Worm (Caenorhabditis elegans) whole organism, young adult: ENCODE measurements around the gene mccc-2.
A peak's percentile ranks its signal among the peaks of the same experiment; 100 is the strongest.

Experiments
- B0261.1 ChIP-seq: sonication (generic microtip); optimal IDR thresholded peaks from 2 replicates; lab custom pipeline; 2016; ENCODE audit warnings: mild to moderate bottlenecking, missing genetic modification characterization, moderate library complexity, missing compliant biosample characterization
- B0336.3 ChIP-seq: fragments of 200-800 bp; sonication (Bioruptor generic); IDR thresholded peaks from 2 replicates; pipeline ENCODE4 v1.3.6; 2022; ENCODE audit warnings: missing genetic modification characterization, missing compliant biosample characterization
- C17E4.6 ChIP-seq: fragments of 200-800 bp; sonication (Bioruptor generic); IDR thresholded peaks from 2 replicates; pipeline ENCODE4 v1.3.6; 2022; ENCODE audit warnings: missing genetic modification reagents, missing genetic modification characterization, missing compliant biosample characterization
- D2030.7 ChIP-seq: fragments of 200-800 bp; sonication (Bioruptor generic); IDR thresholded peaks from 2 replicates; pipeline ENCODE4 v1.3.6; 2022; ENCODE audit warnings: missing genetic modification reagents, missing genetic modification characterization, missing compliant biosample characterization
- F37B4.10 ChIP-seq: fragments of 200-800 bp; sonication (Bioruptor generic); IDR thresholded peaks from 2 replicates; pipeline ENCODE4 v1.3.6; 2022; ENCODE audit warnings: missing genetic modification characterization, missing compliant biosample characterization
- F49E8.2 ChIP-seq: sonication (generic microtip); optimal IDR thresholded peaks from 3 replicates; lab custom pipeline; 2017; ENCODE audit warnings: missing genetic modification characterization, mild to moderate bottlenecking, missing compliant biosample characterization, antibody characterized with exemption, moderate library complexity; ENCODE audit not compliant: insufficient read depth
- F57A8.1 ChIP-seq: fragments of 200-800 bp; sonication (Bioruptor generic); optimal IDR thresholded peaks from 2 replicates; lab custom pipeline; 2018; ENCODE audit warnings: mild to moderate bottlenecking, missing genetic modification characterization, moderate library complexity, missing compliant biosample characterization
- F57C9.4 ChIP-seq: sonication (generic microtip); optimal IDR thresholded peaks from 2 replicates; lab custom pipeline; 2017; ENCODE audit warnings: mild to moderate bottlenecking, missing genetic modification characterization, missing compliant biosample characterization
- K11D2.4 ChIP-seq: fragments of 200-800 bp; sonication (Bioruptor generic); IDR thresholded peaks from 2 replicates; pipeline ENCODE4 v1.3.6; 2022; ENCODE audit warnings: missing genetic modification reagents, missing genetic modification characterization, missing compliant biosample characterization
- Y53G8AR.9 ChIP-seq: fragments of 200-800 bp; sonication (Bioruptor generic); conservative IDR thresholded peaks from 2 replicates; pipeline ENCODE4 v1.3.6; 2022; ENCODE audit warnings: missing genetic modification reagents, missing genetic modification characterization, missing compliant biosample characterization
- Y56A3A.18 ChIP-seq: fragments of 200-800 bp; sonication (Bioruptor generic); IDR thresholded peaks from 2 replicates; pipeline ENCODE4 v1.3.6; 2022; ENCODE audit warnings: missing genetic modification reagents, missing genetic modification characterization, missing compliant biosample characterization
- akir-1 ChIP-seq: fragments of 200-800 bp; sonication (Bioruptor generic); optimal IDR thresholded peaks from 2 replicates; lab custom pipeline; 2018; ENCODE audit warnings: mild to moderate bottlenecking, missing genetic modification characterization, moderate library complexity, missing compliant biosample characterization
- atf-7 ChIP-seq: sonication (generic microtip); optimal IDR thresholded peaks from 2 replicates; lab custom pipeline; 2017; ENCODE audit warnings: mild to moderate bottlenecking, missing genetic modification characterization, missing compliant biosample characterization
- athp-1 ChIP-seq: sonication (generic microtip); optimal IDR thresholded peaks from 2 replicates; lab custom pipeline; 2017; ENCODE audit warnings: mild to moderate bottlenecking, missing genetic modification characterization, missing compliant biosample characterization
- ccch-3 ChIP-seq: fragments of 200-800 bp; sonication (Bioruptor generic); optimal IDR thresholded peaks from 2 replicates; lab custom pipeline; 2018; ENCODE audit warnings: mild to moderate bottlenecking, missing genetic modification characterization, missing compliant biosample characterization
- ceh-27 ChIP-seq: fragments of 200-800 bp; sonication (Bioruptor generic); optimal IDR thresholded peaks from 2 replicates; lab custom pipeline; 2018; ENCODE audit warnings: mild to moderate bottlenecking, missing genetic modification characterization, moderate library complexity, missing compliant biosample characterization
- ceh-40 ChIP-seq: fragments of 200-800 bp; sonication (Bioruptor generic); IDR thresholded peaks from 2 replicates; pipeline ENCODE4 v1.3.6; 2022; ENCODE audit warnings: missing genetic modification characterization, missing compliant biosample characterization
- dpff-1 ChIP-seq: sonication (generic microtip); optimal IDR thresholded peaks from 2 replicates; lab custom pipeline; 2017; ENCODE audit warnings: mild to moderate bottlenecking, missing genetic modification characterization, missing compliant biosample characterization
- dpl-1 ChIP-seq: fragments of 150-350 bp; optimal IDR thresholded peaks from 2 replicates; lab custom pipeline; 2014; ENCODE audit warnings: missing biosample characterization, missing genetic modification reagents, missing genetic modification characterization
- efl-1 ChIP-seq: fragments of 150-350 bp; optimal IDR thresholded peaks from 2 replicates; lab custom pipeline; 2014; ENCODE audit warnings: missing biosample characterization, missing genetic modification reagents, missing genetic modification characterization
- egl-18 ChIP-seq: fragments of 200-800 bp; sonication (Bioruptor generic); IDR thresholded peaks from 2 replicates; pipeline ENCODE4 v1.3.6; 2022; ENCODE audit warnings: missing genetic modification reagents, missing genetic modification characterization, missing compliant biosample characterization
- egl-44 ChIP-seq: fragments of 200-800 bp; sonication (Bioruptor generic); IDR thresholded peaks from 2 replicates; pipeline ENCODE4 v1.3.6; 2022; ENCODE audit warnings: missing genetic modification reagents, missing genetic modification characterization, missing compliant biosample characterization
- hrde-1 ChIP-seq: sonication (generic microtip); optimal IDR thresholded peaks from 2 replicates; lab custom pipeline; 2016; ENCODE audit warnings: missing genetic modification characterization, mild to moderate bottlenecking, missing compliant biosample characterization, moderate library complexity, missing genotype, missing genetic modification reagents, borderline replicate concordance
- let-526 ChIP-seq: fragments of 200-800 bp; sonication (Bioruptor generic); IDR thresholded peaks from 2 replicates; pipeline ENCODE4 v1.3.6; 2022; ENCODE audit warnings: missing genetic modification reagents, missing genetic modification characterization, missing compliant biosample characterization
- let-607 ChIP-seq, 2 experiments: fragments of 200-800 bp in 1 of 2; sonication (Bioruptor generic) in 1 of 2; sonication (generic microtip) in 1 of 2; optimal IDR thresholded peaks; 2 replicates each; lab custom pipeline; 2016 to 2018; ENCODE audit warnings: mild to moderate bottlenecking in 2 of 2, missing compliant biosample characterization in 2 of 2, missing genetic modification characterization in 2 of 2, moderate library complexity in 2 of 2, missing genotype in 1 of 2
- lin-26 ChIP-seq: fragments of 200-800 bp; sonication (Bioruptor generic); IDR thresholded peaks from 2 replicates; pipeline ENCODE4 v1.3.6; 2022; ENCODE audit warnings: missing genetic modification reagents, missing genetic modification characterization, missing compliant biosample characterization
- lin-35 ChIP-seq, 3 experiments: fragments of 150-350 bp in 2 of 3; sonication (generic microtip) in 1 of 3; optimal IDR thresholded peaks; 2 replicates each; lab custom pipeline; 2014 to 2018; ENCODE audit warnings: missing biosample characterization in 3 of 3, missing genetic modification characterization in 3 of 3, missing genetic modification reagents in 3 of 3
- lin-40 ChIP-seq: sonication (generic microtip); optimal IDR thresholded peaks from 2 replicates; lab custom pipeline; 2016; ENCODE audit warnings: missing genetic modification characterization, mild to moderate bottlenecking, missing compliant biosample characterization, missing genotype, missing genetic modification reagents
- lsl-1 ChIP-seq: fragments of 200-800 bp; sonication (Bioruptor generic); optimal IDR thresholded peaks from 2 replicates; lab custom pipeline; 2018; ENCODE audit warnings: mild to moderate bottlenecking, missing genetic modification characterization, moderate library complexity, missing compliant biosample characterization
- lsy-27 ChIP-seq: sonication (generic microtip); optimal IDR thresholded peaks from 2 replicates; lab custom pipeline; 2017; ENCODE audit warnings: missing genetic modification characterization, mild to moderate bottlenecking, missing compliant biosample characterization, antibody characterized with exemption, missing genotype, borderline replicate concordance; ENCODE audit not compliant: insufficient read depth
- madf-10 ChIP-seq: sonication (generic microtip); optimal IDR thresholded peaks from 2 replicates; lab custom pipeline; 2016; ENCODE audit warnings: mild to moderate bottlenecking, missing genetic modification characterization, missing compliant biosample characterization
- madf-3 ChIP-seq: fragments of 200-800 bp; sonication (Bioruptor generic); IDR thresholded peaks from 2 replicates; pipeline ENCODE4 v1.3.6; 2022; ENCODE audit warnings: missing genetic modification reagents, missing genetic modification characterization, missing compliant biosample characterization
- mel-28 ChIP-seq: sonication (generic microtip); optimal IDR thresholded peaks from 2 replicates; lab custom pipeline; 2016; ENCODE audit warnings: borderline replicate concordance, mild to moderate bottlenecking, missing genetic modification characterization, missing compliant biosample characterization
- mes-4 ChIP-seq: sonication (generic microtip); optimal IDR thresholded peaks from 2 replicates; lab custom pipeline; 2016; ENCODE audit warnings: missing genotype, missing genetic modification characterization, missing compliant biosample characterization
- nfya-2 ChIP-seq: fragments of 200-800 bp; sonication (Bioruptor generic); IDR thresholded peaks from 2 replicates; pipeline ENCODE4 v1.3.6; 2022; ENCODE audit warnings: missing genetic modification reagents, missing genetic modification characterization, missing compliant biosample characterization
- nfyb-1 ChIP-seq: fragments of 200-800 bp; sonication (Bioruptor generic); IDR thresholded peaks from 2 replicates; pipeline ENCODE4 v1.3.6; 2022; ENCODE audit warnings: missing genetic modification reagents, missing genetic modification characterization, missing compliant biosample characterization
- nhr-179 ChIP-seq: sonication (generic microtip); optimal IDR thresholded peaks from 2 replicates; lab custom pipeline; 2016; ENCODE audit warnings: mild to moderate bottlenecking, missing genetic modification characterization, missing compliant biosample characterization
- nhr-80 ChIP-seq: sonication (generic microtip); optimal IDR thresholded peaks from 2 replicates; lab custom pipeline; 2016; ENCODE audit warnings: missing genetic modification characterization, missing compliant biosample characterization
- rec-8 ChIP-seq, 2 experiments: sonication (generic microtip); optimal IDR thresholded peaks; 2 replicates each; lab custom pipeline; 2016; ENCODE audit warnings: mild to moderate bottlenecking in 2 of 2, missing genetic modification characterization in 2 of 2, missing genetic modification reagents in 2 of 2, missing genotype in 2 of 2, missing biosample characterization in 1 of 2, missing compliant biosample characterization in 1 of 2, moderate library complexity in 1 of 2
- snpc-3.4 ChIP-seq: sonication (generic microtip); optimal IDR thresholded peaks from 2 replicates; lab custom pipeline; 2017; ENCODE audit warnings: missing genetic modification characterization, mild to moderate bottlenecking, missing compliant biosample characterization, antibody characterized with exemption, moderate library complexity, missing genotype, missing genetic modification reagents
- snpc-4 ChIP-seq, 5 experiments: fragments of 150-350 bp in 1 of 5; sonication (generic microtip) in 4 of 5; optimal IDR thresholded peaks; 2 replicates each; lab custom pipeline; 2014 to 2018; ENCODE audit warnings: missing genetic modification characterization in 5 of 5, missing biosample characterization in 3 of 5, antibody characterized with exemption in 2 of 5, mild to moderate bottlenecking in 2 of 5, missing compliant biosample characterization in 2 of 5, missing genotype in 2 of 5, moderate library complexity in 2 of 5, missing genetic modification reagents in 1 of 5
- tbx-9 ChIP-seq: sonication (generic microtip); optimal IDR thresholded peaks from 2 replicates; lab custom pipeline; 2016; ENCODE audit warnings: borderline replicate concordance, missing genetic modification characterization, inconsistent platforms, missing compliant biosample characterization
- tlf-1 ChIP-seq: fragments of 200-800 bp; sonication (Bioruptor generic); optimal IDR thresholded peaks from 2 replicates; lab custom pipeline; 2018; ENCODE audit warnings: mild to moderate bottlenecking, missing genetic modification characterization, missing compliant biosample characterization
- unc-130 ChIP-seq: sonication (generic microtip); optimal IDR thresholded peaks from 2 replicates; lab custom pipeline; 2016; ENCODE audit warnings: missing genetic modification reagents, missing genetic modification characterization, missing compliant biosample characterization
- ztf-18 ChIP-seq: sonication (generic microtip); optimal IDR thresholded peaks from 2 replicates; lab custom pipeline; 2016; ENCODE audit warnings: missing genotype, mild to moderate bottlenecking, missing genetic modification characterization, missing compliant biosample characterization
- ztf-22 ChIP-seq: fragments of 200-800 bp; sonication (Bioruptor generic); optimal IDR thresholded peaks from 2 replicates; lab custom pipeline; 2018; ENCODE audit warnings: mild to moderate bottlenecking, missing genetic modification characterization, moderate library complexity, missing compliant biosample characterization

Gene mccc-2

DNA sequence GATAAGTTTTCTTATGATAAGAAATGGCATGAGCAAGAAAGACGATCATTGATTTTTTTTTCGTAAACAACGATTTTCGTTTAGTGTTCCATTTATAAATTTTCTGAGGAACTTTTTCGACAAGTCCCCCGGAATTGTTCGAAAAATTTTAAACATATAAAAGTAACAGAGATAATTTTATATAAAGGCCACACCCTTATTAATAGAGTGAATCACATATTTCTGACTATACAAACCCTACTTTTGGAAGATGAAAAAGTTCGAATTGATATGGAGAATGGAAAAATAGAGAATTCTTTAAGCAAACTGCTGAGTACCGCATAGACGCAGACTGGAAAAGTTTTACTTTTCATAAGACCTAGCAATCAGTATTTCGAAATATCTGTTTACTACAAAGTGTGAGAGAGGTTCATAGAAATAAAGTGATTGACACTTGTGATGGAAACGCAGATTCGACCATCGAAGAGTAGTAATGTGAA lies 38.0 kb downstream of the mccc-2 start:
- TF ChIP-seq egl-44 (GFP tag; lab: Robert Waterston, UW) (peak; percentile 45; the same call in 1 of the 2 replicates), Y56A3A.18 (GFP tag; lab: Robert Waterston, UW) (no peak; the same call in 1 of the 2 replicates), akir-1 (GFP tag; lab: Kevin White, UChicago) (peak; percentile 20), lin-26 (no peak; the same call in 1 of the 2 replicates), let-526 (GFP tag; lab: Robert Waterston, UW) (peak; percentile 63; the same call in 1 of the 2 replicates), dpff-1 (tag; lab: Kevin White, UChicago) (peak; percentile 82), mes-4 (tag; lab: Kevin White, UChicago) (no peak), nhr-80 (tag; lab: Kevin White, UChicago) (peak; percentile 84), mel-28 (tag; lab: Kevin White, UChicago) (peak; percentile 72), hrde-1 (tag; lab: Kevin White, UChicago) (no peak), tlf-1 (GFP tag; lab: Kevin White, UChicago) (peak; percentile 76), athp-1 (tag; lab: Kevin White, UChicago) (no peak), nfyb-1 (GFP tag; lab: Robert Waterston, UW) (peak; percentile 90), egl-18 (GFP tag; lab: Robert Waterston, UW) (no peak), F49E8.2 (tag; lab: Kevin White, UChicago) (no peak), nfya-2 (GFP tag; lab: Robert Waterston, UW) (no peak), let-607 (tag; optimal IDR thresholded peaks at IDR 0.05; lab: Kevin White, UChicago) (peak; percentile 58 to 64), nhr-179 (tag; lab: Kevin White, UChicago) (no peak), ceh-27 (GFP tag; lab: Kevin White, UChicago) (peak; percentile 76), F57C9.4 (tag; lab: Kevin White, UChicago) (peak; percentile 37), snpc-3.4 (no peak), ceh-40 (GFP tag; lab: Robert Waterston, UW) (peak; percentile 42; the same call in 1 of the 2 replicates), ztf-18 (tag; lab: Kevin White, UChicago) (peak; percentile 53), ztf-22 (GFP tag; lab: Kevin White, UChicago) (peak; percentile 32), madf-3 (GFP tag; lab: Robert Waterston, UW) (peak; percentile 45; the same call in 1 of the 2 replicates), efl-1 (GFP tag; lab: Kevin White, UChicago) (no peak), lsl-1 (peak; percentile 42), snpc-4 (GFP tag; optimal IDR thresholded peaks at IDR 0.05; lab: Kevin White, UChicago) (no peak), snpc-4 (tag; optimal IDR thresholded peaks at IDR 0.05; lab: Kevin White, UChicago) (peak in 2 of 4 experiments; percentile 23 to 46), C17E4.6 (GFP tag; lab: Robert Waterston, UW) (no peak), atf-7 (peak; percentile 75), F57A8.1 (no peak), B0261.1 (peak; percentile 33), rec-8 (tag; optimal IDR thresholded peaks at IDR 0.05; lab: Kevin White, UChicago) (no peak), dpl-1 (peak; percentile 12), Y53G8AR.9 (peak; percentile 84; the same call in 1 of the 2 replicates), tbx-9 (tag; lab: Kevin White, UChicago) (peak; percentile 3), lin-40 (peak; percentile 67), madf-10 (peak; percentile 70), lsy-27 (no peak), B0336.3 (GFP tag; lab: Robert Waterston, UW) (peak; percentile 63; the same call in 1 of the 2 replicates), F37B4.10 (GFP tag; lab: Robert Waterston, UW) (no peak), D2030.7 (GFP tag; lab: Robert Waterston, UW) (no peak), unc-130 (no peak), K11D2.4 (GFP tag; lab: Robert Waterston, UW) (peak; percentile 49), lin-35 (GFP tag; optimal IDR thresholded peaks at IDR 0.05; lab: Kevin White, UChicago) (peak in 1 of 3 experiments; percentile 15), ccch-3 (GFP tag; lab: Kevin White, UChicago) (no peak)
